Fruit fly (Drosophila melanogaster) whole organism, wandering third instar larva: Measurements from ENCODE around the gene CG34290.

Experiments used
- CG32264 ChIP-seq: fragments of 200-800 bp; sonication (Bioruptor generic); optimal IDR thresholded peaks from 2 replicates; lab custom pipeline; 2016; ENCODE audit warnings: missing biosample characterization, missing genetic modification characterization
- Dfd ChIP-seq: fragments of >200 bp; optimal IDR thresholded peaks from 2 replicates; lab custom pipeline; 2017; ENCODE audit warnings: missing biosample characterization, missing genetic modification characterization
- Jra ChIP-seq: sonication (Bioruptor generic); optimal IDR thresholded peaks from 2 replicates; lab custom pipeline; 2016; ENCODE audit warnings: missing biosample characterization, missing genetic modification characterization
- Rel ChIP-seq, 2 experiments: fragments of 200-800 bp; sonication (Bioruptor generic) in 1 of 2; optimal IDR thresholded peaks; 2 replicates in 1 of 2; 3 replicates in 1 of 2; lab custom pipeline; 2016 to 2019; ENCODE audit warnings: mild to moderate bottlenecking in 2 of 2, missing biosample characterization in 2 of 2, missing genetic modification characterization in 2 of 2, moderate library complexity in 1 of 2
- brk ChIP-seq: fragments of 200-800 bp; sonication (Bioruptor generic); optimal IDR thresholded peaks from 2 replicates; lab custom pipeline; 2016; ENCODE audit warnings: missing biosample characterization, mild to moderate bottlenecking, missing genetic modification characterization
- lola ChIP-seq: fragments of >200 bp; optimal IDR thresholded peaks from 2 replicates; lab custom pipeline; 2017; ENCODE audit warnings: missing biosample characterization, missing genetic modification characterization
- sage ChIP-seq: fragments of 200-800 bp; sonication (Bioruptor generic); optimal IDR thresholded peaks from 2 replicates; lab custom pipeline; 2016; ENCODE audit warnings: missing biosample characterization, mild to moderate bottlenecking, missing genetic modification characterization
- usp ChIP-seq: fragments of >200 bp; optimal IDR thresholded peaks from 2 replicates; lab custom pipeline; 2017; ENCODE audit warnings: missing biosample characterization, missing genetic modification characterization

DNA sequence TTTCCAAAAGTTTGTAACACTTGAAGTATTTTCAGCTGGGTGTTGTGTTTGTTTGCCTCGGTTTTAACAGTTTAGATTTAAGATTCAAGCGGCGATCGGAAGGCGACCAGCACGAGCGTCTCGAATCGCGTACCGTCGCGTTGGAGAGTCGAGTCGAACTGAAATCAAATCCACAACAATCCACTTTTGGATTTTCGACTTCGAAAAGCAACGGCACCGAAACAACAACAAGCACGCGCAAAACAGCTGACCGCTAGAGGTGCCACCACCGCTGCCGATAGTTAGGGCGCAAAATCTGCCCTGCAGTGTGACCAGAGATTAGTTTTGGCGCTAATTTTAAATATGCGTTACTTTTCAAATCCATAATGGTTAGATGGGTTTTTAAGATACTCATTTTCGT lies 18.5 kb downstream of the CG34290 start, which contains the start of gene jar:
- TF ChIP-seq brk (no peak), Jra (GFP tag; lab: Kevin White, UChicago) (peak; percentile 57), Rel (GFP tag; optimal IDR thresholded peaks at IDR 0.05; lab: Kevin White, UChicago) (no peak), Rel (tag; optimal IDR thresholded peaks at IDR 0.05; lab: Kevin White, UChicago) (peak; percentile 85), sage (GFP tag; lab: Kevin White, UChicago) (no peak), lola (GFP tag; lab: Kevin White, UChicago) (no peak), usp (GFP tag; lab: Kevin White, UChicago) (no peak), CG32264 (no peak), Dfd (GFP tag; lab: Kevin White, UChicago) (no peak)
